Fruit fly (Drosophila melanogaster) Kc167 (cell line): ENCODE results near the gene CG3529.

Experiments
- Myc ChIP-seq: fragments of >200 bp; optimal IDR thresholded peaks from 2 replicates; lab custom pipeline; 2017; ENCODE audit warnings: missing external identifiers
- Sin3A ChIP-seq: fragments of >200 bp; optimal IDR thresholded peaks from 2 replicates; lab custom pipeline; 2018; ENCODE audit warnings: missing external identifiers
- h ChIP-seq: fragments of >200 bp; optimal IDR thresholded peaks from 3 replicates; lab custom pipeline; 2018; ENCODE audit warnings: missing external identifiers
- insv ChIP-seq: fragments of >200 bp; optimal IDR thresholded peaks from 3 replicates; lab custom pipeline; 2018; ENCODE audit warnings: missing external identifiers
- psq ChIP-seq: fragments of >200 bp; optimal IDR thresholded peaks from 2 replicates; lab custom pipeline; 2017; ENCODE audit warnings: missing external identifiers
- ttk ChIP-seq: sonication (Bioruptor generic); optimal IDR thresholded peaks from 2 replicates; lab custom pipeline; 2017; ENCODE audit warnings: missing external identifiers

The CG3529 gene

DNA sequence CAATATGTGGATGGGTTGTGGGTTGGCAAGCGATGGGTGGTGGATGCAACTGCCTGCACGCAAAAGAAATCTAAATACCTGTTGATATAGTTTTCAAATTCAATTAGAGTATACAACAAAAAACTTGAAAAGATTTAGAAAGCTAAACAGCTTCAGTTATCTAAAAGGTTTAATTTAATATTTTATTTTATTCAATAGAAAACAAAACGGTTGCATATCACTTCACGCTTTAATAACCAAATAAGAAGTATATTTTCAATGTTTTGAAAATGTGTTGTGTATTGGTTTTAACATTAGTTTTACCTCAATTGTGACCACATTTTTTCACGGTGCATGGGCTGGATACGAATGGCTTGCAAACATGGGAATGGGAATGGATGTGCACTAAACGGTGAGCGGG lies 43.0 kb downstream of the CG3529 start:
- TF ChIP-seq Sin3A (lab: Kevin White, UChicago) = no peak
- no peak for TF ChIP-seq h
- TF ChIP-seq Myc (lab: Kevin White, UChicago) = no peak
- no peak for TF ChIP-seq ttk (lab: Kevin White, UChicago)
- TF ChIP-seq insv = no peak
- TF ChIP-seq psq (lab: Kevin White, UChicago) = no peak

DNA sequence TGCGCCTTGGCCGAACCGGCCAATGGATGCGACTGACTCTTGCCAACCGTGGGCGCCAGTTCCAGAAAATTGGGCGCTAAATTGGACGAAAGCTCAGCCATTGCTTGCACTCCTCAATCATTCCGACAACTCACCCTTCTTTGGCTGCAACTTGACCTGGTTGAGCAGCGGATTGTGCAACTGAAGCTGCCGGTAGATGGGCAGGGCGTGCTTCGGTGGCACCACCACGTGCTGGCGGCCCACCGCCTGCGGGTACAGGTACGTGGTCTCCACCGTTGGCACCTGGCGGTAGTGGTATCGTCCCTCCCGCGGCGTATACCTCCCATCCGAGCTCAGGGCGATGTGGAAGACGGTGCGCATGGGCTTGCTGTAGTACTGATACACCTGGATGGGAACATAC lies 43.8 kb downstream of the CG3529 start:
- no peak for TF ChIP-seq ttk (lab: Kevin White, UChicago)

DNA sequence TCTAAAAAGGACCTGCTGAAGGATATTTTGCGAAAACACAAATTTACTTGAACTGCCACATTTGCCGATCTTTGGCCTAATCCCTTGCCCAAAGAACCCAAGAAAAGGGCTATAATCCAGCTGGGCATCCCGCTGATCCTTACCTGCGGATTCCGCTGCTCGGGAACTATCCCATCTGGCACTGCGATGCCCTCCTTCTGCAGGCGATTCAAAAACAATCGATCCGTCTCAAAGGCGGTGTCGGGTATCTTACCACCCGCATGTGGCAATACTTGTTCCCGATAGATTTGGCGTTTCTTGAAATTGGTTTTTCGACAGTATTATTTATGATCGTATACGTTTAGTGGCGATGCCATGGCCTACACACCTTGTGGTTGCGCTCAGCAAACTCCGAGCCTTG lies 44.7 kb downstream of the CG3529 start:
- TF ChIP-seq ttk (lab: Kevin White, UChicago) (no peak), Sin3A (lab: Kevin White, UChicago) (no peak), h (no peak), Myc (lab: Kevin White, UChicago) (no peak)

DNA sequence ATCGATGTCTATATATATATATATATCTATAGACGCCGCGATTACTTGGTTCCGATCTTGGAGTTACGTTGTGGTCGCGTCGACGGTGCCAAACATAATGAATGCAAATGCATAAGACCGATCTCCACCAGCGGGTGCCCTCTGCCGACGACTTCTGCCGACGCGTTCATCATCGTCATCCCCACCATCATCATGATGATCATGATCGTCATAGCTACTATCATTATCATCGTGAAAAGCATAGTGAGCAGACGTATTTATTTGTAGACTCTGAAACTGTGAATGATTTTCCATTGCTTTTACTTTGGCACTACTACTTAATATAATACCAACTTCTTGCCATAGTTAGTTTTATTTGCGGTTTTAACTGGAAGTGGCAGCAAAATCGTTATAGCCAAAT lies 45.5 kb downstream of the CG3529 start, which contains the start of gene CG32037:
CG32037 (minus strand) TSS at position 101 of the 400 bp plus-strand sequence.
- no peak for TF ChIP-seq insv
- no peak for TF ChIP-seq h
- TF ChIP-seq Sin3A (lab: Kevin White, UChicago) = no peak
- TF ChIP-seq Myc (lab: Kevin White, UChicago) = no peak
- TF ChIP-seq psq (lab: Kevin White, UChicago) = no peak
- TF ChIP-seq ttk (lab: Kevin White, UChicago) = no peak

DNA sequence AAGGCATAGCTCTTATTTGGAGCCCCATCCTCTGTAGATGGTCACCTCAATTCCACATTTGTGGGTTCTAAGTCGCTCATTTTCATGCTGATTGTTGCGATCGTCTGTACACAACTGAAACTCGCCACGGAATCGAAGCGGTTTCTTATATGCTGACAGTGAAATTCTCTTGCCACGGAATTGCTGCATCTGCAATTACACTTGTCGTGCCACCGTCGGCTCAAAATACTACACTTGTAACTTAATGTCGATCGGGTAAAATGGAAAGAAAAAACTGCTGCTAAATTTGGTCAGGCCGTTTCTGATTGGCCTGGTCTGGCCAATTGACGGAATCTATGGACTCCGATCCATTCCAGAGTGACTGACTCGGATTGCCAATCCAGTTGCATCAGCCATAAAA lies 50.6 kb downstream of the CG3529 start:
- no peak for TF ChIP-seq psq (lab: Kevin White, UChicago)
- no peak for TF ChIP-seq Myc (lab: Kevin White, UChicago)
- TF ChIP-seq h = no peak
- TF ChIP-seq Sin3A (lab: Kevin White, UChicago) = no peak
- no peak for TF ChIP-seq insv
- TF ChIP-seq ttk (lab: Kevin White, UChicago) = no peak

DNA sequence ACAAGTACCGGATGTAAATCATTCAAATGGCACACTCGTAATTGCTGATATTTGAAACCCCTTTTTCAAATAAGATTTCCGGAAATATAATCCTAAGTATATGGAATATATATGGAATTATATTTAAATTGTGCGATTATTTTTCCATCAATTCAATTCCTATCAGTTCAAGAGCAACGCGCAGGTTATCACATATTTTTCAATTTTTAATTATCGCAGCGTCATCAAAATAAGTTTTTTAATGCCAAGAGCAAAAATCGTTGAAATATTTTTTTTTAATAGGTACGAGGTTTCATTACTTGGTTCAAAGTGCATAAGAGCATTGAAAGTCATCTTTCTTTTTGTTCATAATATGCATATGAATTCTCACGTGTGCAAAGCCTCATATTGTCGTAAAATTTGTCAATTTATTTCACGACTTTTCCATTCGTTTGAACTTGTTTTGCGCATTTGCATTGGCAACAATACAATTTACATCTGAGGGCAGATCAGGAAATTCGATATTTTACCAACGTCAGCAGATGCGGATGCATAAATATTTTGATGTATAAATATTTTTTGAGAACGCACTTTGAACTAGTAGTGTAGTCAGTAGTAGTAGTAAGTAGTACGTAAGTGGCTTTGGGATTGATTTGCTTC lies 51.4 kb downstream of the CG3529 start:
- no peak for TF ChIP-seq insv
- no peak for TF ChIP-seq Myc (lab: Kevin White, UChicago)
